Worm (Caenorhabditis elegans): ENCODE results near the gene F19C6.2.

ce11 chrX:10008664-10009063 is 7.9 kb downstream of the F19C6.2 start, which contains the start of gene F19C6.3:
- TF ChIP-seq R02D3.7 (tag; optimal IDR thresholded peaks at IDR 0.05) = no peak
- no peak for TF ChIP-seq lin-15B (tag; optimal IDR thresholded peaks at IDR 0.05)
- no peak for TF ChIP-seq mep-1 (tag; optimal IDR thresholded peaks at IDR 0.05)
- TF ChIP-seq F49E8.2 (tag; optimal IDR thresholded peaks at IDR 0.05; ENCODE audit: borderline replicate concordance) = no peak
- no peak for TF ChIP-seq egl-43 (GFP tag; IDR thresholded peaks at IDR 0.05)
- no peak for TF ChIP-seq fos-1 (tag; optimal IDR thresholded peaks at IDR 0.05)
- no peak for TF ChIP-seq T20F7.1 (GFP tag; optimal IDR thresholded peaks at IDR 0.05)
- no peak for TF ChIP-seq nhr-77 (tag; optimal IDR thresholded peaks at IDR 0.05)
- TF ChIP-seq lin-39 (tag; optimal IDR thresholded peaks at IDR 0.05) = no peak
- no peak for TF ChIP-seq ZK546.5 (tag; optimal IDR thresholded peaks at IDR 0.05)
- no peak for TF ChIP-seq nhr-76 (tag; optimal IDR thresholded peaks at IDR 0.05)
- TF ChIP-seq lsy-2 (tag; optimal IDR thresholded peaks at IDR 0.05) = no peak
- TF ChIP-seq ama-1 (optimal IDR thresholded peaks at IDR 0.05) = no peak
- TF ChIP-seq nhr-48 (tag; optimal IDR thresholded peaks at IDR 0.05) = no peak

All from whole organism, L4 larva.